Fruit fly (Drosophila melanogaster) whole organism, embryonic: ENCODE results near the gene CG1635.
A peak's percentile ranks its signal among the peaks of the same experiment; 100 is the strongest.

Experiments used
- BtbVII ChIP-seq: fragments of 200-800 bp; sonication (Bioruptor generic); optimal IDR thresholded peaks from 3 replicates; lab custom pipeline; 2017; ENCODE audit warnings: missing biosample characterization, mild to moderate bottlenecking, missing genetic modification characterization
- CG10431 ChIP-seq: fragments of 200-800 bp; sonication (Bioruptor generic); optimal IDR thresholded peaks from 3 replicates; lab custom pipeline; 2018; ENCODE audit warnings: missing biosample characterization, mild to moderate bottlenecking, missing genetic modification characterization
- CG10959 ChIP-seq: fragments of 200-800 bp; sonication (Bioruptor generic); IDR thresholded peaks from 2 replicates; pipeline ENCODE4 v1.3.6; 2022; ENCODE audit warnings: missing biosample characterization, missing genetic modification characterization
- CG11723 ChIP-seq: fragments of 200-800 bp; sonication (Bioruptor generic); optimal IDR thresholded peaks from 2 replicates; lab custom pipeline; 2017; ENCODE audit warnings: missing biosample characterization, mild to moderate bottlenecking, missing genetic modification characterization
- CG12219 ChIP-seq: fragments of 200-800 bp; sonication (Bioruptor generic); optimal IDR thresholded peaks from 3 replicates; lab custom pipeline; 2018; ENCODE audit warnings: missing biosample characterization, mild to moderate bottlenecking, missing genetic modification characterization
- CG14441 ChIP-seq: fragments of 200-800 bp; sonication (Bioruptor generic); IDR thresholded peaks from 2 replicates; pipeline ENCODE4 v1.3.6; 2022; ENCODE audit warnings: missing biosample characterization, missing genetic modification characterization
- CG1529 ChIP-seq: fragments of 200-800 bp; sonication (Bioruptor generic); optimal IDR thresholded peaks from 3 replicates; lab custom pipeline; 2018; ENCODE audit warnings: missing biosample characterization, missing genetic modification characterization
- CG15514 ChIP-seq: fragments of 200-800 bp; sonication (Bioruptor generic); optimal IDR thresholded peaks from 3 replicates; lab custom pipeline; 2017; ENCODE audit warnings: missing biosample characterization, missing genetic modification characterization, mild to moderate bottlenecking, moderate library complexity, missing genetic modification reagents
- CG16779 ChIP-seq: fragments of 200-800 bp; sonication (Bioruptor generic); IDR thresholded peaks from 2 replicates; pipeline ENCODE4 v1.3.6; 2022; ENCODE audit warnings: missing biosample characterization, missing genetic modification characterization
- CG16815 ChIP-seq: fragments of 200-800 bp; sonication (Bioruptor generic); optimal IDR thresholded peaks from 3 replicates; lab custom pipeline; 2017; ENCODE audit warnings: missing biosample characterization, mild to moderate bottlenecking, missing genetic modification characterization
- CG18262 ChIP-seq: fragments of 200-800 bp; optimal IDR thresholded peaks from 3 replicates; lab custom pipeline; 2019; ENCODE audit warnings: missing biosample characterization, mild to moderate bottlenecking, missing genetic modification characterization, moderate library complexity
- CG32772 ChIP-seq: fragments of 200-800 bp; sonication (Bioruptor generic); IDR thresholded peaks from 2 replicates; pipeline ENCODE4 v1.3.6; 2022; ENCODE audit warnings: missing biosample characterization, missing genetic modification characterization
- CG34376 ChIP-seq: fragments of 200-800 bp; sonication (Bioruptor generic); optimal IDR thresholded peaks from 2 replicates; lab custom pipeline; 2018; ENCODE audit warnings: missing biosample characterization, mild to moderate bottlenecking, missing genetic modification characterization
- CG4404 ChIP-seq: fragments of 200-800 bp; sonication (Bioruptor generic); IDR thresholded peaks from 2 replicates; pipeline ENCODE4 v1.3.6; 2022; ENCODE audit warnings: missing biosample characterization, missing genetic modification characterization
- CG4617 ChIP-seq: fragments of 200-800 bp; sonication (Bioruptor generic); optimal IDR thresholded peaks from 3 replicates; lab custom pipeline; 2016; ENCODE audit warnings: missing biosample characterization, missing genetic modification characterization, borderline replicate concordance
- CG6272 ChIP-seq: fragments of 200-800 bp; sonication (Bioruptor generic); IDR thresholded peaks from 2 replicates; pipeline ENCODE4 v1.3.6; 2022; ENCODE audit warnings: missing biosample characterization, missing genetic modification characterization
- CG6854 ChIP-seq: fragments of 200-800 bp; sonication (Bioruptor generic); optimal IDR thresholded peaks from 3 replicates; lab custom pipeline; 2017; ENCODE audit warnings: missing biosample characterization, mild to moderate bottlenecking, missing genetic modification characterization
- CG7987 ChIP-seq: fragments of 200-800 bp; sonication (Bioruptor generic); optimal IDR thresholded peaks from 2 replicates; lab custom pipeline; 2018; ENCODE audit warnings: missing biosample characterization, mild to moderate bottlenecking, missing genetic modification characterization, moderate library complexity
- CG8359 ChIP-seq: fragments of 200-800 bp; sonication (Bioruptor generic); optimal IDR thresholded peaks from 2 replicates; lab custom pipeline; 2017; ENCODE audit warnings: missing biosample characterization, mild to moderate bottlenecking, missing genetic modification characterization, borderline replicate concordance
- CG8388 ChIP-seq: fragments of 200-800 bp; sonication (Bioruptor generic); optimal IDR thresholded peaks from 2 replicates; lab custom pipeline; 2019; ENCODE audit warnings: missing biosample characterization, mild to moderate bottlenecking, missing genetic modification characterization, moderate library complexity
- CG9817 ChIP-seq: fragments of 200-800 bp; sonication (Bioruptor generic); optimal IDR thresholded peaks from 2 replicates; lab custom pipeline; 2018; ENCODE audit warnings: missing biosample characterization, mild to moderate bottlenecking, missing genetic modification characterization, moderate library complexity
- Camta ChIP-seq: fragments of 200-800 bp; sonication (Bioruptor generic); optimal IDR thresholded peaks from 2 replicates; lab custom pipeline; 2016; ENCODE audit warnings: missing biosample characterization, missing genetic modification characterization
- CrebB ChIP-seq: fragments of 200-800 bp; sonication (Bioruptor generic); optimal IDR thresholded peaks from 3 replicates; lab custom pipeline; 2018; ENCODE audit warnings: missing biosample characterization, mild to moderate bottlenecking, missing genetic modification characterization
- Dad ChIP-seq: fragments of 200-800 bp; sonication (Bioruptor generic); optimal IDR thresholded peaks from 3 replicates; lab custom pipeline; 2016; ENCODE audit warnings: missing biosample characterization, missing genetic modification characterization
- Lim3 ChIP-seq: fragments of 200-800 bp; sonication (Bioruptor generic); IDR thresholded peaks from 2 replicates; pipeline ENCODE4 v1.3.6; 2022; ENCODE audit warnings: missing biosample characterization, missing genetic modification characterization
- Med ChIP-seq: fragments of 200-800 bp; sonication (Bioruptor generic); peaks from one replicate; lab custom pipeline; 2016; ENCODE audit warnings: missing biosample characterization, missing genetic modification characterization, mild to moderate bottlenecking, inconsistent platforms, moderate library complexity
- Sox100B ChIP-seq: fragments of 200-800 bp; sonication (Bioruptor generic); optimal IDR thresholded peaks from 3 replicates; lab custom pipeline; 2018; ENCODE audit warnings: missing biosample characterization, mild to moderate bottlenecking, missing genetic modification characterization
- Sox102F ChIP-seq: fragments of 200-800 bp; sonication (Bioruptor generic); optimal IDR thresholded peaks from 2 replicates; lab custom pipeline; 2018; ENCODE audit warnings: missing biosample characterization, mild to moderate bottlenecking, missing genetic modification characterization, moderate library complexity
- Taf1 ChIP-seq: fragments of 200-800 bp; sonication (Bioruptor generic); IDR thresholded peaks from 2 replicates; pipeline ENCODE4 v1.3.6; 2022; ENCODE audit warnings: missing biosample characterization, missing genetic modification characterization
- Xrp1 ChIP-seq: fragments of 200-800 bp; sonication (Bioruptor generic); IDR thresholded peaks from 2 replicates; pipeline ENCODE4 v1.3.6; 2022; ENCODE audit warnings: missing biosample characterization, missing genetic modification characterization
- amos ChIP-seq: fragments of 200-800 bp; sonication (Bioruptor generic); IDR thresholded peaks from 2 replicates; pipeline ENCODE4 v1.3.6; 2022; ENCODE audit warnings: missing biosample characterization, missing genetic modification characterization; ENCODE audit not compliant: partially characterized antibody
- ase ChIP-seq: fragments of 200-800 bp; sonication (Bioruptor generic); IDR thresholded peaks from 3 replicates; pipeline ENCODE4 v1.3.6; 2022; ENCODE audit warnings: missing biosample characterization, missing genetic modification characterization
- bcd ChIP-seq: fragments of 200-800 bp; sonication (Bioruptor generic); optimal IDR thresholded peaks from 2 replicates; lab custom pipeline; 2017; ENCODE audit warnings: missing biosample characterization, mild to moderate bottlenecking, missing genetic modification characterization
- bigmax ChIP-seq: fragments of 200-800 bp; sonication (Bioruptor generic); optimal IDR thresholded peaks from 2 replicates; lab custom pipeline; 2018; ENCODE audit warnings: missing biosample characterization, mild to moderate bottlenecking, missing genetic modification characterization
- bowl ChIP-seq: fragments of 200-800 bp; sonication (Bioruptor generic); IDR thresholded peaks from 2 replicates; pipeline ENCODE4 v1.3.6; 2022; ENCODE audit warnings: missing biosample characterization, missing genetic modification characterization
- crol ChIP-seq: fragments of 200-800 bp; sonication (Bioruptor generic); IDR thresholded peaks from 2 replicates; pipeline ENCODE4 v1.3.6; 2022; ENCODE audit warnings: missing biosample characterization, missing genetic modification characterization
- danr ChIP-seq: fragments of 200-800 bp; sonication (Bioruptor generic); IDR thresholded peaks from 2 replicates; pipeline ENCODE4 v1.3.6; 2022; ENCODE audit warnings: missing biosample characterization, missing genetic modification characterization
- h ChIP-seq: fragments of >200 bp; optimal IDR thresholded peaks from 2 replicates; lab custom pipeline; 2017
- her ChIP-seq: fragments of 200-800 bp; sonication (Bioruptor generic); optimal IDR thresholded peaks from 2 replicates; lab custom pipeline; 2016; ENCODE audit warnings: missing biosample characterization, missing genetic modification characterization
- hkb ChIP-seq, 2 experiments: fragments of 200-800 bp in 1 of 2; fragments of >200 bp in 1 of 2; sonication (Bioruptor generic) in 1 of 2; IDR thresholded peaks in 1 of 2; optimal IDR thresholded peaks in 1 of 2; 2 replicates each; pipeline versions ENCODE4 v1.3.6 to Lab custom; 2017 to 2022; ENCODE audit warnings: missing biosample characterization in 1 of 2, missing genetic modification characterization in 1 of 2
- lmd ChIP-seq: fragments of 200-800 bp; sonication (Bioruptor generic); IDR thresholded peaks from 2 replicates; pipeline ENCODE4 v1.3.6; 2022; ENCODE audit warnings: missing biosample characterization, missing genetic modification characterization
- pzg ChIP-seq: fragments of 200-800 bp; sonication (Bioruptor generic); optimal IDR thresholded peaks from 3 replicates; lab custom pipeline; 2018; ENCODE audit warnings: missing biosample characterization, mild to moderate bottlenecking, missing genetic modification characterization, moderate library complexity
- row ChIP-seq: fragments of 200-800 bp; sonication (Bioruptor generic); IDR thresholded peaks from 3 replicates; pipeline ENCODE4 v1.3.6; 2022; ENCODE audit warnings: missing biosample characterization, missing genetic modification characterization
- sens ChIP-seq: fragments of 200-800 bp; sonication (Bioruptor generic); peaks from one replicate; lab custom pipeline; 2016; ENCODE audit warnings: missing biosample characterization, missing genetic modification characterization
- slp2 ChIP-seq: fragments of 200-800 bp; sonication (Bioruptor generic); optimal IDR thresholded peaks from 2 replicates; lab custom pipeline; 2016; ENCODE audit warnings: missing biosample characterization, missing genetic modification characterization
- sqz ChIP-seq: fragments of 200-800 bp; sonication (Bioruptor generic); optimal IDR thresholded peaks from 3 replicates; lab custom pipeline; 2018; ENCODE audit warnings: missing biosample characterization, mild to moderate bottlenecking, missing genetic modification characterization
- tll ChIP-seq, 2 experiments: fragments of 200-800 bp in 1 of 2; fragments of >200 bp in 1 of 2; sonication (Bioruptor generic) in 1 of 2; optimal IDR thresholded peaks; 2 replicates each; lab custom pipeline; 2017 to 2019; ENCODE audit warnings: missing biosample characterization in 2 of 2, missing genetic modification characterization in 2 of 2, mild to moderate bottlenecking in 1 of 2, moderate library complexity in 1 of 2
- vvl ChIP-seq: fragments of 200-800 bp; sonication (Bioruptor generic); IDR thresholded peaks from 2 replicates; pipeline ENCODE4 v1.3.6; 2022; ENCODE audit warnings: missing biosample characterization, missing genetic modification characterization
- wek ChIP-seq: fragments of 200-800 bp; sonication (Bioruptor generic); optimal IDR thresholded peaks from 3 replicates; lab custom pipeline; 2018; ENCODE audit warnings: missing biosample characterization, mild to moderate bottlenecking, missing genetic modification characterization, moderate library complexity
- yki ChIP-seq: fragments of >200 bp; optimal IDR thresholded peaks from 3 replicates; lab custom pipeline; 2018

The CG1635 gene

DNA sequence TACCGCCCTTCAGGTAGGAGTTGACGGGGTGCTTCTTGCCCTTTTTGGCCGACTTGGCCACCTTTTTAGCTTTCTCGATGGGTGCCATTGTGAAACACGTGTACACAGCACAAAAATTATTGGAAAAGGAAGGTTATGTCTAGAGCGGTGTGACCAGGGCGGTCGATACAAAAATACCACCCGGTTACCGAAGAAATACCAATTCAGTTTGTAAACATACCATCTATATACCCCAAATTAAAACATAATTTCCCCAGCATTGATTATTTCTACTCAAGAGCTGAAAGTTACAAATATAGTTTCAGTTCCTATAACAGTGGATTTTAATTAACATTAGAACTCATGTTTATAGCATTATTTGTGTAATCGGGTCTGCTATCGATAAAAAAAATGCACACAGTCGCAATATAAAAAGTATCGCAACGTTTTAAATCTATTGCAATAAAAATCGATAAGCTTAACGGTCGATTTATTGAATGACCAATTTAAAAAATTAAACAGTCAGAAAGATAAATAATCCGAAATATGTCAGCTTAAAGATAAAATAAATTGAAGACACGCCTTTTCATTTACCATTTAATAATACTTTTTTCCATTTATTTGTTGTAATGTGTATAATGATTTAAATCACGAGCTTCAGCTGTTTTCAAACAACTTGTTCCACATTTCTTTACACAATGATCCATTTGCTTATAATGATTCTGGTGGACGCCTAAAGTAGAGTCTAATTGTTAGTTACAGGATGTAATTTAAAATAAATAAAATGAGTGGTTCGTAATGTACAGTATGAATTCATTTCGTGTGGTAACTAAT is 7.8 kb downstream of the CG1635 start, which contains the start of gene RpL6 (continued):
- TF ChIP-seq Sox102F (GFP tag; lab: Kevin White, UChicago), result no peak
- TF ChIP-seq CG18262, result peak; percentile 9
- peak; percentile 10 for TF ChIP-seq bcd (GFP tag; lab: Kevin White, UChicago)
- no peak for TF ChIP-seq ase (GFP tag; lab: Robert Waterston, UW)
- TF ChIP-seq her, result peak; percentile 10
- no peak for TF ChIP-seq Lim3 (GFP tag; lab: Robert Waterston, UW)
- no peak for TF ChIP-seq sqz (GFP tag; lab: Kevin White, UChicago)
- no peak for TF ChIP-seq CG16779 (GFP tag; lab: Robert Waterston, UW)
- TF ChIP-seq Sox100B, result no peak
- TF ChIP-seq CG16815, result no peak
- no peak for TF ChIP-seq CG9817 (tag; lab: Kevin White, UChicago)
- TF ChIP-seq CG4617 (GFP tag; lab: Kevin White, UChicago), result peak; percentile 53
- no peak for TF ChIP-seq CG10959
- peak; percentile 7; the same call in 1 of the 2 replicates for TF ChIP-seq Xrp1 (GFP tag; lab: Robert Waterston, UW)
- no peak for TF ChIP-seq CG8359 (GFP tag; lab: Kevin White, UChicago)
- TF ChIP-seq wek (GFP tag; lab: Kevin White, UChicago), result peak; percentile 41
- peak; percentile 97 for TF ChIP-seq bigmax
- no peak for TF ChIP-seq CG6854
- peak; percentile 92 for TF ChIP-seq pzg (GFP tag; lab: Kevin White, UChicago)
- peak; percentile 73; the same call in 1 of the 2 replicates for TF ChIP-seq amos
- TF ChIP-seq CG4404 (GFP tag; lab: Robert Waterston, UW), result no peak
- 0 out of 2 replicates have a peak, but pooled peaks have one; percentile 7 for TF ChIP-seq vvl
- TF ChIP-seq CG12219 (GFP tag; lab: Kevin White, UChicago), result no peak
- no peak for TF ChIP-seq slp2
- TF ChIP-seq Taf1 (GFP tag; lab: Robert Waterston, UW), result no peak
- TF ChIP-seq CG34376 (GFP tag; lab: Kevin White, UChicago), result peak; percentile 38
- peak; percentile 80 for TF ChIP-seq CG15514 (GFP tag; lab: Kevin White, UChicago)
- TF ChIP-seq h (lab: Kevin White, UChicago), result no peak
- no peak for TF ChIP-seq Dad (GFP tag; lab: Kevin White, UChicago)
- no peak for TF ChIP-seq crol (GFP tag; lab: Robert Waterston, UW)
- TF ChIP-seq sens (GFP tag; lab: Kevin White, UChicago), result peak; percentile 75
- TF ChIP-seq CG32772 (GFP tag; lab: Robert Waterston, UW), result no peak
- peak; percentile 57 for TF ChIP-seq CG7987 (GFP tag; lab: Kevin White, UChicago)
- peak; percentile 34; the same call in 1 of the 2 replicates for TF ChIP-seq CG14441 (GFP tag; lab: Robert Waterston, UW)
- TF ChIP-seq Camta (GFP tag; lab: Kevin White, UChicago), result peak; percentile 15
- TF ChIP-seq CG6272 (GFP tag; lab: Robert Waterston, UW), result no peak
- no peak for TF ChIP-seq BtbVII
- no peak for TF ChIP-seq lmd (GFP tag; lab: Robert Waterston, UW)

DNA sequence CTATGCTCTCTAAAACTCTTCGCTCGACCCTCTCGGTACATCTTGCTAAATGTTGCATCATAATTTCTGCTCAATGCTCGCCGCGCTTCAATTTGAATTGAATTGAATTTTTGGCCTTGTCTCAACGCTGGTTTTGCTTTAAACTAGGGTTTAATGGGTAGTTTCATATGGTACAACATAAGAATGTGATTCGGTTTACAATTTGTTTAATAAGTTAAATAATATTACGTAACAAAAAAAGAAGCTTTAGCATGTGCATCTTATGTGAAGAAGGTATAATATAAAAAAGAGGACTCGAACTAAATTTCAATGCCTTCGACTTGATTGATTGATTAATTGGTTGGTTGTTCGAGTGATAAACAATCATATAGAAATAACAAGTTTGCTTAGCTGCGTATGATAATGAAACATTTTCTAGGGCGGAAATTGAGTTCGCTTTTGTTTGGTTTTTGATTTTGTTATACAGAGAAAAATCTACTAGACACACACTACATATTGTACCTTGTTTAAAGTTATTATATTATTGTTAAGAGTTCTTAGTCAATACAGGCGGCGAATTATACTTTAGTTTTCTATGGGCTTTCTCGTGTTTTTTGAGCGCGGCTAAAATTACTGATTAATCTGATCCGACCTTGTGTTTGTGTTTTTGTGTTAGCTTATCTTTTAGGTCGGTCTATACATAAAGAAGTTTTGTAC is 9.4 kb downstream of the CG1635 start:
- peak; percentile 1 for TF ChIP-seq Med (GFP tag; lab: Kevin White, UChicago)
- TF ChIP-seq tll (GFP tag; optimal IDR thresholded peaks at IDR 0.05; lab: Kevin White, UChicago), result no peak
- TF ChIP-seq sens (GFP tag; lab: Kevin White, UChicago), result peak; percentile 54
- TF ChIP-seq CrebB, result no peak
- TF ChIP-seq CG10431 (GFP tag; lab: Kevin White, UChicago), result no peak
- TF ChIP-seq yki (lab: Kevin White, UChicago), result no peak
- no peak for TF ChIP-seq bowl (GFP tag; lab: Robert Waterston, UW)
- TF ChIP-seq hkb (optimal IDR thresholded peaks at IDR 0.05; lab: Kevin White, UChicago), result no peak
- TF ChIP-seq hkb (GFP tag; IDR thresholded peaks at IDR 0.05; lab: Robert Waterston, UW), result 0 out of 2 replicates have a peak, but pooled peaks have one; percentile 2
- TF ChIP-seq CG8388, result no peak
- no peak for TF ChIP-seq danr
- no peak for TF ChIP-seq CG11723 (GFP tag; lab: Kevin White, UChicago)
- TF ChIP-seq CG1529, result no peak
- no peak for TF ChIP-seq CG12219 (GFP tag; lab: Kevin White, UChicago)
- TF ChIP-seq row, result no peak
